Worm (Caenorhabditis elegans) whole organism, young adult: Measurements from ENCODE around the gene C03G5.14.

ENCODE experiments used
- bed-2 ChIP-seq: fragments of 200-800 bp; sonication (Bioruptor generic); IDR thresholded peaks from 2 replicates; pipeline ENCODE4 v1.3.6; 2022; ENCODE audit warnings: missing genetic modification reagents, missing genetic modification characterization, missing compliant biosample characterization
- hlh-12 ChIP-seq: sonication (generic microtip); optimal IDR thresholded peaks from 2 replicates; lab custom pipeline; 2016; ENCODE audit warnings: missing genetic modification characterization, missing compliant biosample characterization
- pha-4 ChIP-seq: fragments of 150-350 bp; sonication (generic microtip); optimal IDR thresholded peaks from 2 replicates; lab custom pipeline; 2014; ENCODE audit warnings: missing biosample characterization, missing genetic modification reagents, missing genetic modification characterization
- snpc-4 ChIP-seq, 5 experiments: fragments of 150-350 bp in 1 of 5; sonication (generic microtip) in 4 of 5; optimal IDR thresholded peaks; 2 replicates each; lab custom pipeline; 2014 to 2018; ENCODE audit warnings: missing genetic modification characterization in 5 of 5, missing biosample characterization in 3 of 5, antibody characterized with exemption in 2 of 5, mild to moderate bottlenecking in 2 of 5, missing compliant biosample characterization in 2 of 5, missing genotype in 2 of 5, moderate library complexity in 2 of 5, missing genetic modification reagents in 1 of 5

DNA sequence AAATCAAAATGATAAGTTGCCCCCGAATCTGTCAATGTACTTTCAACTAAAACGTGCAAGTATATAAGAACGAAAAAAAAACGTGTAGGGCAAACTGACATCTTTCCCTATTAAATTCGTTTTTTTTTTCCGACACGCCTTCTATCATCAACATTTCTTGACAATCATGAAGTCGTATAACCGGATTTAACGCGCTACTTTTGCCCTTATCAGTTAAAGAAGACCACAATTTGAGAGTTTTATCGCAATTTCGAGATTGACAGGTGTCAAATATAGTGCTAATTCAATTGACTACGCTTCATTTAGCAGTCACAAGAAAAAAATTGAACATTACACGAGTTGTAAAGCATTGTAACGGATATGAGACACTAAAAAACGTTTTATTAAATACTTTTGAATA lies 45.5 kb downstream of the C03G5.14 start:
- TF ChIP-seq bed-2 (GFP tag; lab: Robert Waterston, UW), result no peak
- TF ChIP-seq hlh-12 (tag; lab: Kevin White, UChicago), result no peak
- no peak for TF ChIP-seq snpc-4 (GFP tag; optimal IDR thresholded peaks at IDR 0.05; lab: Kevin White, UChicago)
- no peak for TF ChIP-seq snpc-4 (tag; optimal IDR thresholded peaks at IDR 0.05; lab: Kevin White, UChicago)
- peak; percentile 12 for TF ChIP-seq pha-4 (tag; lab: Kevin White, UChicago)
